Fruit fly (Drosophila melanogaster): Measurements from ENCODE around the gene CG32806.

Gene CG32806

DNA sequence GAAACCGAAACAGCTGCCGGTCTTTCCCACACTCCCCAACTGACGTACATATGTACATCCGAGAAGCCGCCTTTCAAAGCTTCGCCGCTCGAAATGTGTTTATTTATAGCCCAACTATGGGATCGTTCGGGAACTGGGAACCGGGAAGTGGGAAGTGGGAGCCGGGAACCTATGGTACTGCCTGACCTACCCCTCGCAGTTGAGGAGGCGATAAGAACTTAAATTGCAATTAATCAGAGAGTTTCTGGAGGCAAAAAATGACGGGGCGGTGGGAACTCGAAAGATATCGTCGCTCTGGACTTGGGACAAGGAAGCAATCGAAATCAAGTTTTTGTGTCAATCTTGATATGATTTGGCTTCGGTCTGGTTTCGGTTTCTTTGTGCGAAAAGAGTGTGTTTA, 43.3 kb downstream of the CG32806 start:
- TF ChIP-seq HLH106 (tag; optimal IDR thresholded peaks at IDR 0.05) (no peak), tai (GFP tag; optimal IDR thresholded peaks at IDR 0.05) (no peak), Jra (GFP tag; optimal IDR thresholded peaks at IDR 0.05) (no peak), ey (GFP tag; optimal IDR thresholded peaks at IDR 0.05) (no peak), Abd-B (GFP tag; optimal IDR thresholded peaks at IDR 0.05) (no peak), OdsH (GFP tag; optimal IDR thresholded peaks at IDR 0.05) (no peak), CG9705 (GFP tag; optimal IDR thresholded peaks at IDR 0.05) (no peak), fru (GFP tag; optimal IDR thresholded peaks at IDR 0.05) (no peak), dmrt93B (GFP tag; optimal IDR thresholded peaks at IDR 0.05) (no peak), psq (GFP tag; optimal IDR thresholded peaks at IDR 0.05) (no peak), lola (GFP tag; optimal IDR thresholded peaks at IDR 0.05) (no peak)

- TF ChIP-seq Hnf4 (GFP tag; optimal IDR thresholded peaks at IDR 0.05) (no peak), Rel (GFP tag; optimal IDR thresholded peaks at IDR 0.05) (no peak), Rel (tag; optimal IDR thresholded peaks at IDR 0.05) (no peak), Hr83 (GFP tag; optimal IDR thresholded peaks at IDR 0.05; ENCODE audit: poor library complexity, severe bottlenecking) (no peak), h (GFP tag; optimal IDR thresholded peaks at IDR 0.05) (no peak), Mio (GFP tag; optimal IDR thresholded peaks at IDR 0.05) (no peak), Myc (optimal IDR thresholded peaks at IDR 0.05) (no peak)
Observed at dm6 chrX:1834702-1835376, 45.5 kb downstream of the CG32806 start.

Data from whole organism, wandering third instar larva.